Worm (Caenorhabditis elegans) whole organism, late embryonic: ENCODE data around the gene C05B5.1.

Source experiments
- T23F11.4 ChIP-seq: fragments of 200-800 bp; sonication (Bioruptor generic); optimal IDR thresholded peaks from 2 replicates; lab custom pipeline; 2018; ENCODE audit warnings: mild to moderate bottlenecking, missing genetic modification characterization, missing compliant biosample characterization
- ceh-14 ChIP-seq: sonication (generic microtip); optimal IDR thresholded peaks from 2 replicates; lab custom pipeline; 2016; ENCODE audit warnings: missing genotype, missing genetic modification characterization, missing compliant biosample characterization
- ceh-19 ChIP-seq: fragments of 200-800 bp; sonication (Bioruptor generic); optimal IDR thresholded peaks from 2 replicates; lab custom pipeline; 2018; ENCODE audit warnings: mild to moderate bottlenecking, missing genetic modification characterization, missing compliant biosample characterization
- ceh-2 ChIP-seq: sonication (generic microtip); optimal IDR thresholded peaks from 2 replicates; lab custom pipeline; 2016; ENCODE audit warnings: missing genotype, missing genetic modification characterization, missing compliant biosample characterization
- ceh-22 ChIP-seq: sonication (generic microtip); optimal IDR thresholded peaks from 2 replicates; lab custom pipeline; 2017; ENCODE audit warnings: missing biosample characterization, missing genetic modification characterization
- ceh-24 ChIP-seq: sonication (generic microtip); optimal IDR thresholded peaks from 2 replicates; lab custom pipeline; 2016; ENCODE audit warnings: mild to moderate bottlenecking, missing genetic modification characterization, missing compliant biosample characterization
- ceh-31 ChIP-seq: sonication (generic microtip); optimal IDR thresholded peaks from 2 replicates; lab custom pipeline; 2016; ENCODE audit warnings: missing genetic modification characterization, missing compliant biosample characterization
- ceh-34 ChIP-seq: sonication (generic microtip); optimal IDR thresholded peaks from 2 replicates; lab custom pipeline; 2016; ENCODE audit warnings: mild to moderate bottlenecking, missing genetic modification characterization, missing compliant biosample characterization
- ceh-48 ChIP-seq: sonication (generic microtip); optimal IDR thresholded peaks from 2 replicates; lab custom pipeline; 2016; ENCODE audit warnings: missing genetic modification characterization, inconsistent platforms, missing compliant biosample characterization
- che-1 ChIP-seq: sonication (generic microtip); optimal IDR thresholded peaks from 2 replicates; lab custom pipeline; 2016; ENCODE audit warnings: mild to moderate bottlenecking, missing genetic modification characterization, missing compliant biosample characterization
- elt-2 ChIP-seq: sonication (generic microtip); optimal IDR thresholded peaks from 2 replicates; lab custom pipeline; 2016; ENCODE audit warnings: missing genetic modification reagents, missing genetic modification characterization, missing compliant biosample characterization
- elt-4 ChIP-seq: sonication (generic microtip); optimal IDR thresholded peaks from 2 replicates; lab custom pipeline; 2016; ENCODE audit warnings: missing genetic modification characterization, missing compliant biosample characterization
- ets-4 ChIP-seq: sonication (generic microtip); optimal IDR thresholded peaks from 2 replicates; lab custom pipeline; 2016; ENCODE audit warnings: missing genetic modification characterization, missing compliant biosample characterization
- eyg-1 ChIP-seq: sonication (generic microtip); optimal IDR thresholded peaks from 2 replicates; lab custom pipeline; 2016; ENCODE audit warnings: missing genotype, missing genetic modification characterization, missing compliant biosample characterization
- fax-1 ChIP-seq: sonication (generic microtip); optimal IDR thresholded peaks from 2 replicates; lab custom pipeline; 2016; ENCODE audit warnings: missing genotype, missing genetic modification characterization, missing compliant biosample characterization
- fkh-10 ChIP-seq: fragments of 150-350 bp; optimal IDR thresholded peaks from 2 replicates; lab custom pipeline; 2014; ENCODE audit warnings: missing biosample characterization, missing genetic modification reagents, missing genetic modification characterization
- fkh-6 ChIP-seq: sonication (generic microtip); optimal IDR thresholded peaks from 2 replicates; lab custom pipeline; 2016; ENCODE audit warnings: missing genetic modification characterization, missing compliant biosample characterization
- gmeb-2 ChIP-seq: sonication (generic microtip); optimal IDR thresholded peaks from 2 replicates; lab custom pipeline; 2016; ENCODE audit warnings: missing genetic modification characterization, inconsistent platforms, missing compliant biosample characterization
- hlh-15 ChIP-seq: sonication (generic microtip); optimal IDR thresholded peaks from 2 replicates; lab custom pipeline; 2016; ENCODE audit warnings: missing genetic modification characterization, missing compliant biosample characterization
- hlh-8 ChIP-seq: sonication (generic microtip); optimal IDR thresholded peaks from 2 replicates; lab custom pipeline; 2016; ENCODE audit warnings: missing genotype, missing genetic modification characterization, missing compliant biosample characterization
- lim-6 ChIP-seq: sonication (generic microtip); optimal IDR thresholded peaks from 2 replicates; lab custom pipeline; 2016; ENCODE audit warnings: missing genetic modification characterization, missing compliant biosample characterization
- nhr-232 ChIP-seq: sonication (generic microtip); optimal IDR thresholded peaks from 2 replicates; lab custom pipeline; 2016; ENCODE audit warnings: missing genetic modification characterization, missing compliant biosample characterization
- npax-4 ChIP-seq: sonication (generic microtip); optimal IDR thresholded peaks from 2 replicates; lab custom pipeline; 2016; ENCODE audit warnings: missing genetic modification characterization, missing compliant biosample characterization
- odd-2 ChIP-seq: sonication (generic microtip); optimal IDR thresholded peaks from 2 replicates; lab custom pipeline; 2017; ENCODE audit warnings: antibody characterized with exemption, mild to moderate bottlenecking, missing genetic modification characterization, missing compliant biosample characterization
- pag-3 ChIP-seq: sonication (generic microtip); optimal IDR thresholded peaks from 2 replicates; lab custom pipeline; 2016; ENCODE audit warnings: missing compliant biosample characterization, missing genetic modification characterization, borderline replicate concordance
- pax-1 ChIP-seq: fragments of 150-350 bp; optimal IDR thresholded peaks from 2 replicates; lab custom pipeline; 2014; ENCODE audit warnings: missing biosample characterization, missing genetic modification characterization
- pha-4 ChIP-seq: fragments of 150-350 bp; optimal IDR thresholded peaks from 2 replicates; lab custom pipeline; 2018; ENCODE audit warnings: missing biosample characterization, missing genetic modification reagents, missing genetic modification characterization
- pqm-1 ChIP-seq: sonication (generic microtip); optimal IDR thresholded peaks from 2 replicates; lab custom pipeline; 2016; ENCODE audit warnings: missing genetic modification characterization, missing compliant biosample characterization
- ref-2 ChIP-seq: sonication (generic microtip); optimal IDR thresholded peaks from 2 replicates; lab custom pipeline; 2016; ENCODE audit warnings: missing genetic modification characterization, missing compliant biosample characterization
- syd-9 ChIP-seq: sonication (generic microtip); optimal IDR thresholded peaks from 2 replicates; lab custom pipeline; 2016; ENCODE audit warnings: mild to moderate bottlenecking, missing genetic modification characterization, moderate library complexity, missing compliant biosample characterization
- unc-42 ChIP-seq: sonication (generic microtip); optimal IDR thresholded peaks from 2 replicates; lab custom pipeline; 2016; ENCODE audit warnings: missing genotype, missing genetic modification characterization, missing compliant biosample characterization
- unc-55 ChIP-seq: sonication (generic microtip); optimal IDR thresholded peaks from 2 replicates; lab custom pipeline; 2017; ENCODE audit warnings: missing biosample characterization, missing genetic modification reagents, missing genetic modification characterization
- unc-86 ChIP-seq: sonication (generic microtip); optimal IDR thresholded peaks from 2 replicates; lab custom pipeline; 2016; ENCODE audit warnings: missing genetic modification characterization, missing compliant biosample characterization

C05B5.1 gene

ce11 chrIII:10033213-10033612 is 45.0 kb upstream of the C05B5.1 start, which contains the start of gene M04D8.5:
TSS of gene M04D8.5 (minus strand) at chrIII:10033313.
- TF ChIP-seq hlh-15, result no peak
- TF ChIP-seq elt-4 (tag; lab: Kevin White, UChicago), result no peak
- no peak for TF ChIP-seq ceh-24 (tag; lab: Kevin White, UChicago)
- no peak for TF ChIP-seq pax-1
- no peak for TF ChIP-seq gmeb-2 (tag; lab: Kevin White, UChicago)
- no peak for TF ChIP-seq ceh-31 (tag; lab: Kevin White, UChicago)
- TF ChIP-seq pqm-1, result no peak
- TF ChIP-seq nhr-232 (tag; lab: Kevin White, UChicago), result no peak
- TF ChIP-seq odd-2 (tag; lab: Kevin White, UChicago), result no peak

DNA sequence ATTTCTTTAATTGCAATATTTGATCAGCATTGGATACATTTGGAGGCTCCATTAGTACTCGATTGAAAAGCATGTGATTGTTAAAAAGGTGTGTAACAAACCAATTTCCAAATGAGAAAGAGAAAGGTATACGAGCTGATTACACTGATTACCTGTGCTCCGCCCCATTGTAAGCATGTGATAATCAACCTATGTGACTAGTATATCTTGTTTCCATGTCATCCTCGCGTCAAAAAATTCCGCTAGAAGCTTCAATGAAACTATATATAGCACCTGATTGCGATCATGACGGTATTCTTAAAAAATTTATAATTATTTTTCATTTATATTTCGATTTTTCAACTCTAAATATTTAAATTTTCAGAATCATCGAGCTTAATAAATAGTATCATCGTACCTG is 42.3 kb upstream of the C05B5.1 start, which contains the start of gene M04D8.4:
TSS of gene M04D8.4 (minus strand) at position 101 of the 400 bp plus-strand sequence.
- TF ChIP-seq T23F11.4 (GFP tag; lab: Kevin White, UChicago) (no peak), fax-1 (tag; lab: Kevin White, UChicago) (no peak), hlh-8 (tag; lab: Kevin White, UChicago) (no peak), ceh-34 (tag; lab: Kevin White, UChicago) (no peak), elt-4 (tag; lab: Kevin White, UChicago) (no peak), gmeb-2 (tag; lab: Kevin White, UChicago) (no peak), ceh-19 (GFP tag; lab: Kevin White, UChicago) (no peak), ceh-22 (tag; lab: Kevin White, UChicago) (no peak), elt-2 (no peak), fkh-6 (no peak), syd-9 (no peak), unc-42 (tag; lab: Kevin White, UChicago) (no peak), che-1 (tag; lab: Kevin White, UChicago) (no peak), ceh-14 (no peak)
- TF ChIP-seq, all 69 proteins: peak for 0

ce11 chrIII:10027947-10028346 is 39.7 kb upstream of the C05B5.1 start, which contains the start of gene ins-23:
TSS of gene ins-23 (plus strand) at chrIII:10028247.
- TF ChIP-seq pha-4 (tag; lab: Kevin White, UChicago) (no peak), gmeb-2 (tag; lab: Kevin White, UChicago) (no peak), eyg-1 (tag; lab: Kevin White, UChicago) (no peak), unc-86 (tag; lab: Kevin White, UChicago) (no peak), ref-2 (tag; lab: Kevin White, UChicago) (no peak)

DNA sequence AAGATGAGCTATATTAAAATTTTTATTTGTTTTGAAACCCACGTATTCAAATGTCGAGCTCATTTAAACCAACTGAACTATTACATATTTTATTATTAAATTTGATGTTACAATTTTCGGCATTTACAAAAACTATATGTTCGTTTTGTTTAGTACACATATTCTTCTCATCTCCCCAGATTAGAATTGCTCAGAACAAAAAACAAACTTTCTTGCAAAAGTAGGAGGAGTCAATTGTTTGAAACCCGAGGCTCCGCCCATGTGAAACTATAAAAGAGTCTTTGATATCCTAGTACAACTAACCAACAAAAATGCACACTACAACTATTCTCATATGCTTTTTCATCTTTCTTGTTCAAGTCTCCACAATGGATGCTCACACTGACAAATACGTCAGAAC is 37.7 kb upstream of the C05B5.1 start, which contains the start of gene ins-22:
TSS of gene ins-22 (plus strand) at position 301 of the 400 bp plus-strand sequence.
- TF ChIP-seq pag-3 (tag; lab: Kevin White, UChicago) (no peak), npax-4 (tag; lab: Kevin White, UChicago) (no peak), ceh-2 (tag; lab: Kevin White, UChicago) (no peak), fkh-10 (GFP tag; lab: Kevin White, UChicago) (no peak), che-1 (tag; lab: Kevin White, UChicago) (no peak)

DNA sequence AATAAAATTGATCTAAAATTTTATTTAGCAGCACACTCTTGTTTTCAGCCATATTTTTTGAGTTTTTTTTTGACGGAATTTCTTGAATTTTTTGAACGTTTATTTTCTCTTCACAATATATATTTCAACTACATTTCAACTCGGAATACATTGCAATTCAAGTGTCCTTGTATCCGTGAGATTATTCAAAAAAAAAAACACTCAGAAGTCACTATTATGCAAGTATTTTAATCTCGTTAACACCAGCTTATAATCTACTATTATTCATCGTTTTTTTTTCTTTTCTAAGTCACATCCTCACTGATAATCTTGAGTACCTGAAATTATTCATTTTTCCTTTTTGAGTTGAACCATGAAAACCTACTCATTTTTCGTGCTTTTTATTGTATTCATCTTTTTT is 35.2 kb upstream of the C05B5.1 start, which contains the start of gene ins-21:
TSS of gene ins-21 (plus strand) at position 301 of the 400 bp plus-strand sequence.
- TF ChIP-seq ceh-22 (tag; lab: Kevin White, UChicago) (no peak), ets-4 (tag; lab: Kevin White, UChicago) (no peak), fkh-10 (GFP tag; lab: Kevin White, UChicago) (no peak), ceh-48 (tag; lab: Kevin White, UChicago) (no peak), unc-42 (tag; lab: Kevin White, UChicago) (no peak), unc-55 (GFP tag; lab: Kevin White, UChicago) (no peak), pag-3 (tag; lab: Kevin White, UChicago) (no peak), lim-6 (tag; lab: Kevin White, UChicago) (no peak)
- TF ChIP-seq, all 69 proteins: peak for 0
